Fruit fly (Drosophila melanogaster) whole organism, embryonic: Measurements from ENCODE around the gene Kua.

Experiments
- Adf1 ChIP-seq: fragments of 200-800 bp; sonication (Bioruptor generic); IDR thresholded peaks from 2 replicates; pipeline ENCODE4 v1.3.6; 2022; ENCODE audit warnings: missing biosample characterization, missing genetic modification characterization
- Atf6 ChIP-seq: fragments of 200-800 bp; sonication (Bioruptor generic); IDR thresholded peaks from 2 replicates; pipeline ENCODE4 v1.3.6; 2022; ENCODE audit warnings: missing biosample characterization, missing genetic modification characterization
- Awh ChIP-seq: fragments of 200-800 bp; sonication (Bioruptor generic); IDR thresholded peaks from 2 replicates; pipeline ENCODE4, ENCODE4 v1.3.6; 2022; ENCODE audit warnings: missing biosample characterization, missing genetic modification characterization
- CG11456 ChIP-seq: fragments of 200-800 bp; sonication (Bioruptor generic); IDR thresholded peaks from 3 replicates; pipeline ENCODE4 v1.3.6; 2022; ENCODE audit warnings: missing biosample characterization, missing genetic modification characterization
- CG11695 ChIP-seq: fragments of 200-800 bp; sonication (Bioruptor generic); IDR thresholded peaks from 3 replicates; pipeline ENCODE4 v1.3.6; 2022; ENCODE audit warnings: missing biosample characterization, missing genetic modification characterization
- CG12155 ChIP-seq: fragments of 200-800 bp; sonication (Bioruptor generic); optimal IDR thresholded peaks from 3 replicates; lab custom pipeline; 2016; ENCODE audit warnings: missing biosample characterization, missing genetic modification characterization
- CG12236 ChIP-seq: fragments of 200-800 bp; sonication (Bioruptor generic); optimal IDR thresholded peaks from 2 replicates; lab custom pipeline; 2016; ENCODE audit warnings: missing biosample characterization, missing genetic modification characterization
- CG13624 ChIP-seq: fragments of 200-800 bp; sonication (Bioruptor generic); optimal IDR thresholded peaks from 2 replicates; lab custom pipeline; 2016; ENCODE audit warnings: missing biosample characterization, missing genetic modification characterization
- CG15011 ChIP-seq: fragments of 200-800 bp; sonication (Bioruptor generic); optimal IDR thresholded peaks from 3 replicates; lab custom pipeline; 2018; ENCODE audit warnings: missing biosample characterization, mild to moderate bottlenecking, missing genetic modification characterization
- CG15269 ChIP-seq: fragments of 200-800 bp; sonication (Bioruptor generic); optimal IDR thresholded peaks from 2 replicates; lab custom pipeline; 2018; ENCODE audit warnings: missing biosample characterization, mild to moderate bottlenecking, missing genetic modification characterization, moderate library complexity
- CG15479 ChIP-seq: fragments of 200-800 bp; sonication (Bioruptor generic); optimal IDR thresholded peaks from 3 replicates; lab custom pipeline; 2019; ENCODE audit warnings: missing biosample characterization, mild to moderate bottlenecking, missing genetic modification characterization, moderate library complexity
- CG15696 ChIP-seq: fragments of 200-800 bp; sonication (Bioruptor generic); optimal IDR thresholded peaks from 2 replicates; lab custom pipeline; 2019; ENCODE audit warnings: missing biosample characterization, mild to moderate bottlenecking, missing genetic modification characterization, moderate library complexity
- CG17612 ChIP-seq: fragments of 200-800 bp; sonication (Bioruptor generic); IDR thresholded peaks from 2 replicates; pipeline ENCODE4 v1.3.6; 2022; ENCODE audit warnings: missing biosample characterization, missing genetic modification characterization
- CG30403 ChIP-seq: fragments of 200-800 bp; sonication (Bioruptor generic); optimal IDR thresholded peaks from 3 replicates; lab custom pipeline; 2016; ENCODE audit warnings: missing biosample characterization, missing genetic modification characterization
- CG32767 ChIP-seq: fragments of 200-800 bp; sonication (Bioruptor generic); IDR thresholded peaks from 2 replicates; pipeline ENCODE4 v1.3.6; 2022; ENCODE audit warnings: missing biosample characterization, missing genetic modification characterization
- CG33557 ChIP-seq: fragments of 200-800 bp; sonication (Bioruptor generic); optimal IDR thresholded peaks from 2 replicates; lab custom pipeline; 2019; ENCODE audit warnings: missing biosample characterization, mild to moderate bottlenecking, missing genetic modification characterization, moderate library complexity
- CG4282 ChIP-seq: fragments of 200-800 bp; sonication (Bioruptor generic); optimal IDR thresholded peaks from 2 replicates; lab custom pipeline; 2016; ENCODE audit warnings: missing biosample characterization, missing genetic modification characterization
- CG4854 ChIP-seq: fragments of 200-800 bp; sonication (Bioruptor generic); optimal IDR thresholded peaks from 2 replicates; lab custom pipeline; 2016; ENCODE audit warnings: missing biosample characterization, missing genetic modification characterization, inconsistent platforms
- CG5180 ChIP-seq: fragments of 200-800 bp; sonication (Bioruptor generic); optimal IDR thresholded peaks from 3 replicates; lab custom pipeline; 2017; ENCODE audit warnings: missing biosample characterization, missing genetic modification characterization, mild to moderate bottlenecking, moderate library complexity, missing genetic modification reagents
- CG6689 ChIP-seq: fragments of 200-800 bp; sonication (Bioruptor generic); IDR thresholded peaks from 2 replicates; pipeline ENCODE4 v1.3.6; 2022; ENCODE audit warnings: missing biosample characterization, missing genetic modification characterization
- CG7839 ChIP-seq: fragments of 200-800 bp; sonication (Bioruptor generic); optimal IDR thresholded peaks from 3 replicates; lab custom pipeline; 2018; ENCODE audit warnings: missing biosample characterization, mild to moderate bottlenecking, missing genetic modification characterization, moderate library complexity
- CG7928 ChIP-seq: fragments of 200-800 bp; sonication (Bioruptor generic); optimal IDR thresholded peaks from 2 replicates; lab custom pipeline; 2017; ENCODE audit warnings: missing biosample characterization, mild to moderate bottlenecking, missing genetic modification characterization
- CG8281 ChIP-seq: fragments of 200-800 bp; sonication (Bioruptor generic); optimal IDR thresholded peaks from 2 replicates; lab custom pipeline; 2018; ENCODE audit warnings: missing biosample characterization, mild to moderate bottlenecking, missing genetic modification characterization, moderate library complexity
- CG9817 ChIP-seq: fragments of 200-800 bp; sonication (Bioruptor generic); optimal IDR thresholded peaks from 2 replicates; lab custom pipeline; 2018; ENCODE audit warnings: missing biosample characterization, mild to moderate bottlenecking, missing genetic modification characterization, moderate library complexity
- Dip2 ChIP-seq: fragments of 200-800 bp; sonication (Bioruptor generic); IDR thresholded peaks from 2 replicates; pipeline ENCODE4 v1.3.6; 2022; ENCODE audit warnings: missing biosample characterization, missing genetic modification characterization
- Gsc ChIP-seq: fragments of 200-800 bp; sonication (Bioruptor generic); IDR thresholded peaks from 2 replicates; pipeline ENCODE4 v1.3.6; 2022; ENCODE audit warnings: missing biosample characterization, missing genetic modification characterization
- Hmr ChIP-seq: fragments of 200-800 bp; sonication (Bioruptor generic); optimal IDR thresholded peaks from 3 replicates; lab custom pipeline; 2017; ENCODE audit warnings: mild to moderate bottlenecking, missing biosample characterization, missing genetic modification reagents, missing genetic modification characterization
- MESR4 ChIP-seq: fragments of 200-800 bp; sonication (Bioruptor generic); optimal IDR thresholded peaks from 2 replicates; lab custom pipeline; 2018; ENCODE audit warnings: missing biosample characterization, mild to moderate bottlenecking, missing genetic modification characterization, moderate library complexity
- Mrtf ChIP-seq: fragments of 200-800 bp; sonication (Bioruptor generic); IDR thresholded peaks from 3 replicates; pipeline ENCODE4 v1.3.6; 2022; ENCODE audit warnings: missing biosample characterization, missing genetic modification characterization
- Nf-YC ChIP-seq: fragments of 200-800 bp; optimal IDR thresholded peaks from 3 replicates; lab custom pipeline; 2019; ENCODE audit warnings: missing biosample characterization, mild to moderate bottlenecking, missing genetic modification characterization, moderate library complexity
- NfI ChIP-seq: fragments of 200-800 bp; sonication (Bioruptor generic); optimal IDR thresholded peaks from 3 replicates; lab custom pipeline; 2018; ENCODE audit warnings: missing biosample characterization, mild to moderate bottlenecking, missing genetic modification characterization, moderate library complexity
- bcd ChIP-seq: fragments of 200-800 bp; sonication (Bioruptor generic); optimal IDR thresholded peaks from 2 replicates; lab custom pipeline; 2017; ENCODE audit warnings: missing biosample characterization, mild to moderate bottlenecking, missing genetic modification characterization
- crc ChIP-seq: fragments of 200-800 bp; sonication (Bioruptor generic); optimal IDR thresholded peaks from 2 replicates; lab custom pipeline; 2016; ENCODE audit warnings: missing biosample characterization, missing genetic modification characterization
- dm ChIP-seq: fragments of 200-800 bp; sonication (Bioruptor generic); optimal IDR thresholded peaks from 3 replicates; lab custom pipeline; 2016; ENCODE audit warnings: missing biosample characterization, missing genetic modification characterization
- dmrt11E ChIP-seq: fragments of 200-800 bp; sonication (Bioruptor generic); optimal IDR thresholded peaks from 3 replicates; lab custom pipeline; 2018; ENCODE audit warnings: missing biosample characterization, mild to moderate bottlenecking, missing genetic modification characterization, moderate library complexity
- gem ChIP-seq: fragments of 200-800 bp; sonication (Bioruptor generic); optimal IDR thresholded peaks from 2 replicates; lab custom pipeline; 2019; ENCODE audit warnings: missing biosample characterization, mild to moderate bottlenecking, missing genetic modification characterization, moderate library complexity
- h ChIP-seq: fragments of >200 bp; optimal IDR thresholded peaks from 2 replicates; lab custom pipeline; 2017
- inv ChIP-seq: fragments of 200-800 bp; sonication (Bioruptor generic); IDR thresholded peaks from 2 replicates; pipeline ENCODE4 v1.3.6; 2022; ENCODE audit warnings: missing biosample characterization, missing genetic modification characterization; ENCODE audit not compliant: partially characterized antibody
- luna ChIP-seq: fragments of 200-800 bp; sonication (Bioruptor generic); optimal IDR thresholded peaks from 2 replicates; lab custom pipeline; 2016; ENCODE audit warnings: missing biosample characterization, missing genetic modification characterization
- nom ChIP-seq: fragments of 200-800 bp; sonication (Bioruptor generic); optimal IDR thresholded peaks from 2 replicates; lab custom pipeline; 2017; ENCODE audit warnings: missing biosample characterization, missing genetic modification characterization, mild to moderate bottlenecking, moderate library complexity, missing genetic modification reagents
- odd ChIP-seq: fragments of 200-800 bp; sonication (Bioruptor generic); optimal IDR thresholded peaks from 2 replicates; lab custom pipeline; 2017; ENCODE audit warnings: missing biosample characterization, mild to moderate bottlenecking, missing genetic modification characterization
- p53 ChIP-seq: fragments of 200-800 bp; sonication (Bioruptor generic); optimal IDR thresholded peaks from 2 replicates; lab custom pipeline; 2016; ENCODE audit warnings: missing biosample characterization, missing genetic modification characterization
- prd ChIP-seq, 3 experiments: fragments of >200 bp in 2 of 3; fragments of 200-800 bp in 1 of 3; sonication (Bioruptor generic) in 1 of 3; optimal IDR thresholded peaks in 2 of 3; IDR thresholded peaks in 1 of 3; 2 replicates in 2 of 3; 3 replicates in 1 of 3; pipeline versions ENCODE4 v1.3.6 to Lab custom; 2017 to 2022; ENCODE audit warnings: missing biosample characterization in 1 of 3, missing genetic modification characterization in 1 of 3
- pros ChIP-seq: fragments of 200-800 bp; sonication (Bioruptor generic); optimal IDR thresholded peaks from 3 replicates; lab custom pipeline; 2019; ENCODE audit warnings: missing biosample characterization, mild to moderate bottlenecking, missing genetic modification characterization, moderate library complexity
- sens-2 ChIP-seq: fragments of 200-800 bp; sonication (Bioruptor generic); IDR thresholded peaks from 2 replicates; pipeline ENCODE4 v1.3.6; 2022; ENCODE audit warnings: missing biosample characterization, missing genetic modification characterization
- seq ChIP-seq: fragments of 200-800 bp; sonication (Bioruptor generic); IDR thresholded peaks from 2 replicates; pipeline ENCODE4 v1.3.6; 2022; ENCODE audit warnings: missing biosample characterization, missing genetic modification characterization
- tna ChIP-seq: fragments of 200-800 bp; sonication (Bioruptor generic); IDR thresholded peaks from 2 replicates; pipeline ENCODE4 v1.3.6; 2022; ENCODE audit warnings: missing biosample characterization, missing genetic modification characterization; ENCODE audit not compliant: partially characterized antibody
- twi ChIP-seq: fragments of 200-800 bp; optimal IDR thresholded peaks from 2 replicates; lab custom pipeline; 2019; ENCODE audit warnings: missing biosample characterization, mild to moderate bottlenecking, missing genetic modification characterization, moderate library complexity
- wor ChIP-seq: fragments of 200-800 bp; sonication (Bioruptor generic); IDR thresholded peaks from 2 replicates; pipeline ENCODE4 v1.3.6; 2022; ENCODE audit warnings: missing biosample characterization, missing genetic modification characterization
- zfh2 ChIP-seq: fragments of 200-800 bp; sonication (Bioruptor generic); optimal IDR thresholded peaks from 2 replicates; lab custom pipeline; 2016; ENCODE audit warnings: missing biosample characterization, missing genetic modification characterization

Kua gene

dm6 chr2L:20097105-20097631 lies at the start of gene Kua, which contains the start of gene mRpS18B (continued):
- no peak for TF ChIP-seq zfh2
- TF ChIP-seq tna (GFP tag; lab: Robert Waterston, UW), result no peak
- TF ChIP-seq CG7839 (tag; lab: Kevin White, UChicago), result peak; percentile 69
- TF ChIP-seq h (lab: Kevin White, UChicago), result no peak
- TF ChIP-seq CG5180 (GFP tag; lab: Kevin White, UChicago), result no peak
- peak; percentile 47 for TF ChIP-seq inv (GFP tag; lab: Robert Waterston, UW)
- no peak for TF ChIP-seq nom (GFP tag; lab: Kevin White, UChicago)
- no peak for TF ChIP-seq wor (GFP tag; lab: Robert Waterston, UW)
- peak; percentile 26 for TF ChIP-seq CG13624 (GFP tag; lab: Kevin White, UChicago)
- TF ChIP-seq bcd (GFP tag; lab: Kevin White, UChicago), result peak; percentile 62
- no peak for TF ChIP-seq CG33557 (GFP tag; lab: Kevin White, UChicago)
- TF ChIP-seq CG17612 (GFP tag; lab: Robert Waterston, UW), result no peak
- TF ChIP-seq dmrt11E (tag; lab: Kevin White, UChicago), result peak; percentile 58
- no peak for TF ChIP-seq CG12236 (GFP tag; lab: Kevin White, UChicago)
- TF ChIP-seq Awh (GFP tag; lab: Robert Waterston, UW), result no peak
- TF ChIP-seq dm (GFP tag; lab: Kevin White, UChicago), result no peak
- no peak; the same call in 1 of the 2 replicates for TF ChIP-seq Atf6 (GFP tag; lab: Robert Waterston, UW)
- no peak for TF ChIP-seq CG32767 (GFP tag; lab: Robert Waterston, UW)
- TF ChIP-seq CG9817 (tag; lab: Kevin White, UChicago), result peak; percentile 57
- TF ChIP-seq CG11456 (GFP tag; lab: Robert Waterston, UW), result peak; percentile 80
- no peak for TF ChIP-seq odd (GFP tag; lab: Kevin White, UChicago)
- TF ChIP-seq sens-2 (GFP tag; lab: Robert Waterston, UW), result 0 out of 2 replicates have a peak, but pooled peaks have one; percentile 31
- peak; percentile 62 for TF ChIP-seq NfI (GFP tag; lab: Kevin White, UChicago)
- TF ChIP-seq pros, result no peak
- TF ChIP-seq CG30403, result peak; percentile 63
- no peak for TF ChIP-seq luna (GFP tag; lab: Kevin White, UChicago)
- peak; percentile 78 for TF ChIP-seq gem (tag; lab: Kevin White, UChicago)
- TF ChIP-seq CG6689 (GFP tag; lab: Robert Waterston, UW), result peak; percentile 62
- TF ChIP-seq p53, result no peak
- peak; percentile 43 for TF ChIP-seq Hmr (GFP tag; lab: Kevin White, UChicago)
- no peak for TF ChIP-seq seq (GFP tag; lab: Robert Waterston, UW)
- peak; percentile 65 for TF ChIP-seq CG15696
- no peak for TF ChIP-seq twi (tag; lab: Kevin White, UChicago)
- TF ChIP-seq Dip2, result no peak
- peak; percentile 31 for TF ChIP-seq CG12155 (GFP tag; lab: Kevin White, UChicago)
- TF ChIP-seq Mrtf (GFP tag; lab: Robert Waterston, UW), result no peak
- peak; percentile 40 for TF ChIP-seq MESR4 (GFP tag; lab: Kevin White, UChicago)
- no peak for TF ChIP-seq CG4854 (GFP tag; lab: Kevin White, UChicago)
- TF ChIP-seq CG4282 (GFP tag; lab: Kevin White, UChicago), result no peak
- TF ChIP-seq CG15269 (tag; lab: Kevin White, UChicago), result peak; percentile 64
- no peak for TF ChIP-seq CG15479
- no peak for TF ChIP-seq Gsc (GFP tag; lab: Robert Waterston, UW)
- no peak for TF ChIP-seq prd (optimal IDR thresholded peaks at IDR 0.05; lab: Kevin White, UChicago)
- peak; percentile 72 for TF ChIP-seq prd (GFP tag; IDR thresholded peaks at IDR 0.05; lab: Robert Waterston, UW)
- TF ChIP-seq Nf-YC (tag; lab: Kevin White, UChicago), result peak; percentile 59
- no peak for TF ChIP-seq CG15011
- no peak for TF ChIP-seq crc (GFP tag; lab: Kevin White, UChicago)
- TF ChIP-seq CG11695, result 0 out of 3 replicates have a peak, but pooled peaks have one; percentile 11
- TF ChIP-seq CG8281 (tag; lab: Kevin White, UChicago), result no peak
- peak; percentile 48 for TF ChIP-seq CG7928 (GFP tag; lab: Kevin White, UChicago)
- TF ChIP-seq Adf1 (GFP tag; lab: Robert Waterston, UW), result peak; percentile 12; the same call in 1 of the 2 replicates
